Comparison of ENCODE assay signal across 6 worm cellular contexts in genomic region chrIII:1731850-1732249, ce11.
TF ChIP-seq lines count a peak whose summit lies in the region.

No protein-coding gene starts in this region.

TF ChIP-seq in whole organism, L1 larva, 84 proteins besides CTCF, POLR2A, EP300 and RAD21:
- TF ChIP-seq nhr-71 (tag; optimal IDR thresholded peaks at IDR 0.05; lab: Kevin White, UChicago) (peak; percentile 3), fkh-10 (GFP tag; optimal IDR thresholded peaks at IDR 0.05; lab: Kevin White, UChicago) (peak; percentile 87), lin-14 (GFP tag; optimal IDR thresholded peaks at IDR 0.05; lab: Kevin White, UChicago) (peak; percentile 62), skn-1 (tag; optimal IDR thresholded peaks at IDR 0.05; lab: Kevin White, UChicago) (no peak)

TF ChIP-seq in whole organism, L3 larva, 47 proteins besides CTCF, POLR2A, EP300 and RAD21:
- TF ChIP-seq jun-1 (tag; optimal IDR thresholded peaks at IDR 0.05; lab: Kevin White, UChicago) (no peak), fkh-10 (GFP tag; optimal IDR thresholded peaks at IDR 0.05; lab: Kevin White, UChicago) (peak; percentile 54)

TF ChIP-seq in whole organism, L4 larva, 104 proteins besides CTCF, POLR2A, EP300 and RAD21:
- TF ChIP-seq Y48G9A.11 (GFP tag; IDR thresholded peaks at IDR 0.05; lab: Robert Waterston, UW): no peak
- TF ChIP-seq rbr-2 (tag; optimal IDR thresholded peaks at IDR 0.05; lab: Kevin White, UChicago): no peak
- no peak for TF ChIP-seq F37D6.2 (tag; optimal IDR thresholded peaks at IDR 0.05; lab: Kevin White, UChicago)
- TF ChIP-seq skn-1 (tag; optimal IDR thresholded peaks at IDR 0.05; lab: Kevin White, UChicago): no peak
- no peak for TF ChIP-seq Y75B8A.6 (GFP tag; IDR thresholded peaks at IDR 0.05; lab: Robert Waterston, UW)
- TF ChIP-seq fkh-10 (GFP tag; optimal IDR thresholded peaks at IDR 0.05; lab: Kevin White, UChicago): peak; percentile 80
- TF ChIP-seq ceh-62 (tag; optimal IDR thresholded peaks at IDR 0.05; lab: Kevin White, UChicago): no peak
- no peak for TF ChIP-seq ztf-11 (tag; optimal IDR thresholded peaks at IDR 0.05; lab: Kevin White, UChicago)
- TF ChIP-seq ZK337.2 (GFP tag; IDR thresholded peaks at IDR 0.05; lab: Robert Waterston, UW): no peak
- no peak for TF ChIP-seq aly-2 (tag; optimal IDR thresholded peaks at IDR 0.05; lab: Kevin White, UChicago)
- no peak for TF ChIP-seq fos-1 (tag; optimal IDR thresholded peaks at IDR 0.05; lab: Kevin White, UChicago)
- TF ChIP-seq aha-1 (tag; lab: Kevin White, UChicago): peak; percentile 70
- TF ChIP-seq ces-1 (GFP tag; optimal IDR thresholded peaks at IDR 0.05; lab: Kevin White, UChicago): peak; percentile 80
- no peak for TF ChIP-seq lin-13 (GFP tag; optimal IDR thresholded peaks at IDR 0.05; lab: Kevin White, UChicago)
- no peak for TF ChIP-seq zfp-2 (tag; optimal IDR thresholded peaks at IDR 0.05; lab: Kevin White, UChicago)
- no peak for TF ChIP-seq sdz-12 (GFP tag; optimal IDR thresholded peaks at IDR 0.05; lab: Kevin White, UChicago)
TF ChIP-seq in whole organism, L4 larva: peak in this region for 3.

TF ChIP-seq in whole organism, late embryonic, 69 proteins besides CTCF, POLR2A, EP300 and RAD21:
- TF ChIP-seq pag-3 (tag; optimal IDR thresholded peaks at IDR 0.05; lab: Kevin White, UChicago; ENCODE audit: borderline replicate concordance): no peak
- peak; percentile 88 for TF ChIP-seq unc-42 (tag; optimal IDR thresholded peaks at IDR 0.05; lab: Kevin White, UChicago)
- TF ChIP-seq ama-1 (optimal IDR thresholded peaks at IDR 0.05; lab: Kevin White, UChicago): no peak
- no peak for TF ChIP-seq ets-4 (tag; optimal IDR thresholded peaks at IDR 0.05; lab: Kevin White, UChicago)
- no peak for TF ChIP-seq ceh-31 (tag; optimal IDR thresholded peaks at IDR 0.05; lab: Kevin White, UChicago)

TF ChIP-seq in whole organism, mixed stage, embryonic, 35 proteins besides CTCF, POLR2A, EP300 and RAD21:
- TF ChIP-seq hlh-1 (tag; optimal IDR thresholded peaks at IDR 0.05; lab: Kevin White, UChicago) (no peak), ces-1 (GFP tag; optimal IDR thresholded peaks at IDR 0.05; lab: Kevin White, UChicago) (peak; percentile 46)

TF ChIP-seq in whole organism, young adult, 124 proteins besides CTCF, POLR2A, EP300 and RAD21:
- 0 out of 2 replicates have a peak, but pooled peaks have one; percentile 22 for TF ChIP-seq zfh-2 (GFP tag; conservative IDR thresholded peaks at IDR 0.05; lab: Robert Waterston, UW)
- TF ChIP-seq attf-5 (GFP tag; optimal IDR thresholded peaks at IDR 0.05; lab: Kevin White, UChicago): no peak
TF ChIP-seq in whole organism, young adult: peak in this region for 1.
